Worm (Caenorhabditis elegans) whole organism, L2 larva: ENCODE measurements around the gene Y57A10C.9.
A peak's percentile ranks its signal among the peaks of the same experiment; 100 is the strongest.

ENCODE experiments used
- ceh-16 ChIP-seq: fragments of 150-350 bp; optimal IDR thresholded peaks from 2 replicates; lab custom pipeline; 2014; ENCODE audit warnings: missing biosample characterization, missing genetic modification characterization
- elt-1 ChIP-seq: fragments of 150-350 bp; optimal IDR thresholded peaks from 2 replicates; lab custom pipeline; 2014; ENCODE audit warnings: missing biosample characterization, missing genetic modification characterization
- fos-1 ChIP-seq: fragments of 150-350 bp; optimal IDR thresholded peaks from 2 replicates; lab custom pipeline; 2014; ENCODE audit warnings: missing biosample characterization, missing genetic modification characterization
- lin-13 ChIP-seq: fragments of 150-350 bp; optimal IDR thresholded peaks from 2 replicates; lab custom pipeline; 2014; ENCODE audit warnings: missing biosample characterization, missing genetic modification reagents, missing genetic modification characterization
- mdl-1 ChIP-seq, 2 experiments: fragments of 150-350 bp in 1 of 2; sonication (generic microtip) in 1 of 2; optimal IDR thresholded peaks; 2 replicates each; lab custom pipeline; 2017; ENCODE audit warnings: missing biosample characterization in 2 of 2, missing genetic modification characterization in 2 of 2
- nhr-11 ChIP-seq: fragments of 150-350 bp; optimal IDR thresholded peaks from 2 replicates; lab custom pipeline; 2014; ENCODE audit warnings: missing biosample characterization, missing genetic modification characterization
- nhr-129 ChIP-seq: fragments of 150-350 bp; optimal IDR thresholded peaks from 2 replicates; lab custom pipeline; 2014; ENCODE audit warnings: missing biosample characterization, missing genetic modification characterization
- nhr-21 ChIP-seq: fragments of 150-350 bp; optimal IDR thresholded peaks from 2 replicates; lab custom pipeline; 2014; ENCODE audit warnings: missing biosample characterization, missing genetic modification characterization
- nhr-237 ChIP-seq: fragments of 150-350 bp; optimal IDR thresholded peaks from 2 replicates; lab custom pipeline; 2014; ENCODE audit warnings: missing biosample characterization, missing genetic modification characterization
- nhr-6 ChIP-seq: fragments of 150-350 bp; optimal IDR thresholded peaks from 2 replicates; lab custom pipeline; 2014; ENCODE audit warnings: missing biosample characterization, missing genetic modification characterization
- snpc-4 ChIP-seq: fragments of 150-350 bp; optimal IDR thresholded peaks from 2 replicates; lab custom pipeline; 2014; ENCODE audit warnings: missing biosample characterization, missing genetic modification characterization
- ztf-1 ChIP-seq: fragments of 200-800 bp; sonication (Bioruptor generic); conservative IDR thresholded peaks from 2 replicates; pipeline ENCODE4 v1.3.6; 2022; ENCODE audit warnings: missing genetic modification characterization, missing compliant biosample characterization

Y57A10C.9 gene

ce11 chrII:12386781-12387180 is 51.6 kb downstream of the Y57A10C.9 start, which contains the start of gene sre-42:
Gene sre-42, minus strand, starts transcription at chrII:12386881.
- no peak for TF ChIP-seq nhr-11
- TF ChIP-seq ztf-1 (GFP tag; lab: Robert Waterston, UW): no peak
- TF ChIP-seq lin-13 (GFP tag; lab: Kevin White, UChicago): no peak
- TF ChIP-seq ceh-16: no peak
- TF ChIP-seq nhr-21: no peak
- TF ChIP-seq nhr-237 (tag; lab: Kevin White, UChicago): no peak
- no peak for TF ChIP-seq nhr-129

DNA sequence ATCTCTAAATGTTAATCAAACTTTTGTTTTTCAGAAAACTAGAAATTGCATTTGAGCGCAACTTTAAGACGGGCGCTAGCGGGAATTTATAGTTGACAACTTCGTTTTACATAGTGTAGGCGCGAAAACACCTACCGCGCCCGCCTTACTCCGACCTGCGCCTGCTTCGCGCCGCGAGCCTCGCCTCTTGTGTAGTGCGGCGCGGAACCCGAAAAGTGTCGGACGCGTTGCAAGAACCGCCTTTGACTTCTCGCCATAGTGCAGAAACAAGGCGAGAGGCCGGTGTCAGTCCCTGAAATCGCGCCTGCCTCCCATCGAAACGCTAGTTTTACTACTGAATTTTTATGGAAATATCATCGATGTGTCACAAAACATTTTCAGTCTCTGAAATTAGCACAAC is 52.5 kb downstream of the Y57A10C.9 start:
- no peak for TF ChIP-seq elt-1 (tag; lab: Kevin White, UChicago)
- TF ChIP-seq mdl-1 (tag; optimal IDR thresholded peaks at IDR 0.05; lab: Kevin White, UChicago): no peak
- TF ChIP-seq nhr-6 (tag; lab: Kevin White, UChicago): no peak
- TF ChIP-seq fos-1: no peak
- TF ChIP-seq snpc-4 (tag; lab: Kevin White, UChicago): peak; percentile 61
